Fruit fly (Drosophila melanogaster): ENCODE results near the gene acs.

acs gene

DNA sequence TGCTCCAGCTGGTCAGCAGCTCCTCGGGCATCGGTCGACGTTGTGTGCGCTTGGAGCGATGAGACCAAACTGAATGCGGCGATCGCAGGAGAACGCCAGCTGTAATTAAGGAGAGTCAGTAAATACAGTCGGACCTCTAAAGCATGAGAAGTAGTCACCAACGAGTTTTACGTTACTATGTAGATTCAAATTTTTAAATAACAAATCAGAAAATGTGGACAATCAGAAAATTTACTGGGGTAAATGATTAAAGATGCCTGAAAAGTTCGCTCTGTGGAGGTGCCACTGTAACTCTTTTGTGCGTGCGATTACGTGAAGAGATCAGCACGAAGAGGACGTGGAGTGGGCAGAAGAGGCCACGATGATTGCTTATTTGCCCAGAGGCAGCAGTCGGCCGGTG lies 8.5 kb upstream of the acs start, which contains the start of gene SCOT (continued):
- no peak for TF ChIP-seq lola (GFP tag; optimal IDR thresholded peaks at IDR 0.05)
- TF ChIP-seq CG18262 (tag; optimal IDR thresholded peaks at IDR 0.05): no peak
- TF ChIP-seq Dbx (GFP tag; IDR thresholded peaks at IDR 0.05): peak; percentile 13; the same call in 1 of the 3 replicates
- TF ChIP-seq CG8765 (GFP tag; IDR thresholded peaks at IDR 0.05): no peak; the same call in 1 of the 2 replicates
- TF ChIP-seq HHEX (GFP tag; optimal IDR thresholded peaks at IDR 0.05): no peak
- no peak for TF ChIP-seq CG7745 (tag; optimal IDR thresholded peaks at IDR 0.05)
- TF ChIP-seq danr (GFP tag; IDR thresholded peaks at IDR 0.05): peak; percentile 52; the same call in 1 of the 2 replicates
- TF ChIP-seq CG11085 (GFP tag; IDR thresholded peaks at IDR 0.05): no peak
- TF ChIP-seq CG6272 (GFP tag; IDR thresholded peaks at IDR 0.05): peak; percentile 50; the same call in 1 of the 2 replicates
- peak; percentile 39; the same call in 1 of the 2 replicates for TF ChIP-seq CG4360 (GFP tag; IDR thresholded peaks at IDR 0.05)
- TF ChIP-seq bigmax (GFP tag; optimal IDR thresholded peaks at IDR 0.05): no peak
- TF ChIP-seq CG31441 (GFP tag; IDR thresholded peaks at IDR 0.05): no peak; the same call in 1 of the 2 replicates
- TF ChIP-seq en (GFP tag; optimal IDR thresholded peaks at IDR 0.05): no peak
- no peak for TF ChIP-seq CG3838 (GFP tag; optimal IDR thresholded peaks at IDR 0.05)
- TF ChIP-seq CG32772 (GFP tag; IDR thresholded peaks at IDR 0.05): peak; percentile 80
- no peak for TF ChIP-seq ab (GFP tag; optimal IDR thresholded peaks at IDR 0.05)
- TF ChIP-seq CG11398 (GFP tag; optimal IDR thresholded peaks at IDR 0.05): peak; percentile 73
- no peak for TF ChIP-seq fru (optimal IDR thresholded peaks at IDR 0.05)
- TF ChIP-seq hth (optimal IDR thresholded peaks at IDR 0.05): no peak
- TF ChIP-seq ro (GFP tag; IDR thresholded peaks at IDR 0.05): no peak; the same call in 1 of the 2 replicates
- peak; percentile 86 for TF ChIP-seq Xrp1 (GFP tag; IDR thresholded peaks at IDR 0.05)
- no peak for TF ChIP-seq CG17385 (GFP tag; optimal IDR thresholded peaks at IDR 0.05)
- no peak for TF ChIP-seq CG6683 (GFP tag; optimal IDR thresholded peaks at IDR 0.05)
- no peak for TF ChIP-seq CG33213 (GFP tag; optimal IDR thresholded peaks at IDR 0.05)
- TF ChIP-seq caup (GFP tag; optimal IDR thresholded peaks at IDR 0.05; ENCODE audit: severe bottlenecking): no peak
- TF ChIP-seq Ssrp (tag; optimal IDR thresholded peaks at IDR 0.05): no peak
- no peak for TF ChIP-seq CG3407 (GFP tag; optimal IDR thresholded peaks at IDR 0.05)
- TF ChIP-seq C15 (GFP tag; IDR thresholded peaks at IDR 0.05): no peak
- TF ChIP-seq Dll (GFP tag; IDR thresholded peaks at IDR 0.05; ENCODE audit: partially characterized antibody): no peak
- no peak for TF ChIP-seq YL-1 (GFP tag; optimal IDR thresholded peaks at IDR 0.05)
- peak; percentile 81 for TF ChIP-seq Optix (GFP tag; IDR thresholded peaks at IDR 0.05)
- TF ChIP-seq Dfd (GFP tag; optimal IDR thresholded peaks at IDR 0.05): no peak
- no peak for TF ChIP-seq tll (GFP tag; optimal IDR thresholded peaks at IDR 0.05)
- no peak for TF ChIP-seq zf30C (GFP tag; optimal IDR thresholded peaks at IDR 0.05)
- TF ChIP-seq Dek (tag; optimal IDR thresholded peaks at IDR 0.05): no peak
- TF ChIP-seq CG4328 (GFP tag; optimal IDR thresholded peaks at IDR 0.05): no peak
- no peak for TF ChIP-seq Usf (GFP tag; optimal IDR thresholded peaks at IDR 0.05)
- no peak for TF ChIP-seq CG9876 (GFP tag; optimal IDR thresholded peaks at IDR 0.05)
- TF ChIP-seq gt (GFP tag; IDR thresholded peaks at IDR 0.05): peak; percentile 27; the same call in 1 of the 2 replicates
- TF ChIP-seq Dip3 (GFP tag; optimal IDR thresholded peaks at IDR 0.05): peak; percentile 55
- TF ChIP-seq CG9609 (GFP tag; optimal IDR thresholded peaks at IDR 0.05): peak; percentile 51
- TF ChIP-seq CG10366 (GFP tag; IDR thresholded peaks at IDR 0.05): peak; percentile 80
- TF ChIP-seq Antp (GFP tag; optimal IDR thresholded peaks at IDR 0.05): peak; percentile 41
- peak; percentile 74 for TF ChIP-seq Chrac-16 (GFP tag; optimal IDR thresholded peaks at IDR 0.05)
- no peak for TF ChIP-seq her (GFP tag; optimal IDR thresholded peaks at IDR 0.05)
- TF ChIP-seq CG34422 (GFP tag; IDR thresholded peaks at IDR 0.05): peak; percentile 74
- TF ChIP-seq MBD-R2 (GFP tag; IDR thresholded peaks at IDR 0.05): no peak; the same call in 1 of the 2 replicates
- TF ChIP-seq Sry-δ (GFP tag; optimal IDR thresholded peaks at IDR 0.05): no peak
- no peak; the same call in 1 of the 2 replicates for TF ChIP-seq Ravus (GFP tag; IDR thresholded peaks at IDR 0.05)
- TF ChIP-seq D (optimal IDR thresholded peaks at IDR 0.05): no peak
- TF ChIP-seq D (GFP tag; optimal IDR thresholded peaks at IDR 0.05): no peak
- TF ChIP-seq CG1792 (GFP tag; optimal IDR thresholded peaks at IDR 0.05): no peak
- no peak for TF ChIP-seq slou (GFP tag; optimal IDR thresholded peaks at IDR 0.05)

Measured in whole organism, embryonic.